Fruit fly (Drosophila melanogaster): ENCODE data around the gene Frq2.

The Frq2 gene

dm6 chrX:18139950-18140349 lies 37.5 kb upstream of the Frq2 start:
- TF ChIP-seq pdm3 (GFP tag; optimal IDR thresholded peaks at IDR 0.05) (no peak), CG10669 (GFP tag; optimal IDR thresholded peaks at IDR 0.05) (no peak), Eip78C (GFP tag) (peak; percentile 60), svp (GFP tag) (peak; percentile 68), CG8319 (GFP tag; optimal IDR thresholded peaks at IDR 0.05) (no peak), OdsH (GFP tag; optimal IDR thresholded peaks at IDR 0.05) (no peak), CG7368 (GFP tag; optimal IDR thresholded peaks at IDR 0.05) (no peak), esn (GFP tag; optimal IDR thresholded peaks at IDR 0.05) (no peak)

dm6 chrX:18140932-18141587 lies 36.4 kb upstream of the Frq2 start:
- TF ChIP-seq svp (GFP tag) (peak; percentile 6), dsx (GFP tag; optimal IDR thresholded peaks at IDR 0.05; ENCODE audit: poor library complexity, severe bottlenecking) (no peak), fkh (GFP tag; optimal IDR thresholded peaks at IDR 0.05) (peak; percentile 29)

- no peak for TF ChIP-seq Hr38 (GFP tag; optimal IDR thresholded peaks at IDR 0.05)
- TF ChIP-seq Met (GFP tag; optimal IDR thresholded peaks at IDR 0.05): no peak
- TF ChIP-seq lz (GFP tag; optimal IDR thresholded peaks at IDR 0.05): no peak
- no peak for TF ChIP-seq CG8319 (GFP tag; optimal IDR thresholded peaks at IDR 0.05)
- no peak for TF ChIP-seq CG31627 (GFP tag; optimal IDR thresholded peaks at IDR 0.05)
These were observed 28.1 kb upstream of the Frq2 start for dm6 chrX:18149292-18149691.

- no peak for TF ChIP-seq CG16779 (tag; optimal IDR thresholded peaks at IDR 0.05)
- TF ChIP-seq Eip93F (GFP tag; optimal IDR thresholded peaks at IDR 0.05): no peak
- no peak for TF ChIP-seq net (GFP tag; optimal IDR thresholded peaks at IDR 0.05)
- no peak for TF ChIP-seq Eip75B (GFP tag; optimal IDR thresholded peaks at IDR 0.05)
- no peak for TF ChIP-seq CG4318 (GFP tag; optimal IDR thresholded peaks at IDR 0.05)
- TF ChIP-seq Sox15 (GFP tag; optimal IDR thresholded peaks at IDR 0.05): no peak
These were observed 26.1 kb upstream of the Frq2 start for dm6 chrX:18151323-18151722.

- no peak for TF ChIP-seq Ets96B (tag; optimal IDR thresholded peaks at IDR 0.05)
- TF ChIP-seq Sox15 (GFP tag; optimal IDR thresholded peaks at IDR 0.05): no peak
- TF ChIP-seq Ets21C (GFP tag; optimal IDR thresholded peaks at IDR 0.05): no peak
- TF ChIP-seq net (GFP tag; optimal IDR thresholded peaks at IDR 0.05): no peak
- TF ChIP-seq esn (GFP tag; optimal IDR thresholded peaks at IDR 0.05): no peak
- TF ChIP-seq topi (GFP tag; optimal IDR thresholded peaks at IDR 0.05): no peak
- TF ChIP-seq Eip93F (GFP tag; optimal IDR thresholded peaks at IDR 0.05): no peak
- no peak for TF ChIP-seq CG6276 (GFP tag; optimal IDR thresholded peaks at IDR 0.05)
- TF ChIP-seq CG3919 (GFP tag; optimal IDR thresholded peaks at IDR 0.05): no peak
- TF ChIP-seq vri (GFP tag; optimal IDR thresholded peaks at IDR 0.05): no peak
- no peak for TF ChIP-seq fkh (GFP tag; optimal IDR thresholded peaks at IDR 0.05)
- TF ChIP-seq CG8632 (GFP tag; optimal IDR thresholded peaks at IDR 0.05): no peak
- TF ChIP-seq CG10669 (GFP tag; optimal IDR thresholded peaks at IDR 0.05): no peak
- no peak for TF ChIP-seq Hr4 (GFP tag; optimal IDR thresholded peaks at IDR 0.05)
- no peak for TF ChIP-seq dsx (GFP tag; optimal IDR thresholded peaks at IDR 0.05; ENCODE audit: poor library complexity, severe bottlenecking)
- no peak for TF ChIP-seq CG15336 (GFP tag; IDR thresholded peaks at IDR 0.05)
- no peak for TF ChIP-seq Met (GFP tag; optimal IDR thresholded peaks at IDR 0.05)
These were observed 24.4 kb upstream of the Frq2 start for dm6 chrX:18153001-18153400.

dm6 chrX:18154955-18155419 lies 22.4 kb upstream of the Frq2 start, which contains the start of gene Frq1:
Gene Frq1, plus strand, starts transcription at chrX:18155369.
- no peak for TF ChIP-seq CG4318 (GFP tag; optimal IDR thresholded peaks at IDR 0.05)
- no peak for TF ChIP-seq fd59A (GFP tag; optimal IDR thresholded peaks at IDR 0.05)
- TF ChIP-seq Eip75B (GFP tag; optimal IDR thresholded peaks at IDR 0.05): no peak
- no peak for TF ChIP-seq CG3032 (tag; optimal IDR thresholded peaks at IDR 0.05)
- no peak for TF ChIP-seq CG32006 (GFP tag; optimal IDR thresholded peaks at IDR 0.05)
- TF ChIP-seq CG8119 (GFP tag; IDR thresholded peaks at IDR 0.05): no peak
- TF ChIP-seq CG6854 (GFP tag; optimal IDR thresholded peaks at IDR 0.05): no peak
- no peak for TF ChIP-seq CG11902 (GFP tag; optimal IDR thresholded peaks at IDR 0.05)
- TF ChIP-seq acj6 (GFP tag; optimal IDR thresholded peaks at IDR 0.05): no peak
- no peak for TF ChIP-seq esn (GFP tag; optimal IDR thresholded peaks at IDR 0.05)
- no peak for TF ChIP-seq CG10669 (GFP tag; optimal IDR thresholded peaks at IDR 0.05)
- no peak for TF ChIP-seq salr (GFP tag; optimal IDR thresholded peaks at IDR 0.05)
